Fruit fly (Drosophila melanogaster): ENCODE data around the gene fy.

The fy gene

dm6 chr2L:8416350-8417046 lies 13.4 kb upstream of the fy start (continued):
- TF ChIP-seq CG13424 (tag; optimal IDR thresholded peaks at IDR 0.05) (no peak), maf-S (GFP tag; optimal IDR thresholded peaks at IDR 0.05) (no peak), lilli (GFP tag; optimal IDR thresholded peaks at IDR 0.05) (peak; percentile 23), Bdp1 (GFP tag; optimal IDR thresholded peaks at IDR 0.05) (no peak), CG34422 (GFP tag; IDR thresholded peaks at IDR 0.05) (peak; percentile 43; the same call in 1 of the 3 replicates), D19A (tag; optimal IDR thresholded peaks at IDR 0.05) (no peak), CG2202 (tag; optimal IDR thresholded peaks at IDR 0.05) (no peak), Lim3 (GFP tag; IDR thresholded peaks at IDR 0.05) (no peak), exex (tag; optimal IDR thresholded peaks at IDR 0.05) (no peak), Lpt (GFP tag; optimal IDR thresholded peaks at IDR 0.05) (no peak), slp2 (GFP tag; optimal IDR thresholded peaks at IDR 0.05) (no peak), Hr3 (GFP tag; optimal IDR thresholded peaks at IDR 0.05) (no peak), ems (GFP tag; optimal IDR thresholded peaks at IDR 0.05) (no peak), onecut (GFP tag; IDR thresholded peaks at IDR 0.05) (no peak), Jarid2 (GFP tag; optimal IDR thresholded peaks at IDR 0.05) (no peak), E2f1 (GFP tag; IDR thresholded peaks at IDR 0.05) (no peak), Dip2 (GFP tag; IDR thresholded peaks at IDR 0.05) (no peak), CG11723 (GFP tag; optimal IDR thresholded peaks at IDR 0.05) (no peak), az2 (GFP tag; optimal IDR thresholded peaks at IDR 0.05) (no peak), ase (GFP tag; IDR thresholded peaks at IDR 0.05) (no peak), CG2678 (tag; optimal IDR thresholded peaks at IDR 0.05) (no peak), PHDP (tag; optimal IDR thresholded peaks at IDR 0.05) (no peak), CG9727 (GFP tag; optimal IDR thresholded peaks at IDR 0.05) (peak; percentile 22), zfh1 (GFP tag; IDR thresholded peaks at IDR 0.05) (0 out of 3 replicates have a peak, but pooled peaks have one; percentile 2), CG3065 (GFP tag; optimal IDR thresholded peaks at IDR 0.05) (no peak), HLH4C (GFP tag; IDR thresholded peaks at IDR 0.05; ENCODE audit: partially characterized antibody) (0 out of 3 replicates have a peak, but pooled peaks have one; percentile 34), Nf-YC (tag; optimal IDR thresholded peaks at IDR 0.05) (no peak), fd64A (GFP tag; optimal IDR thresholded peaks at IDR 0.05) (no peak), C15 (GFP tag; IDR thresholded peaks at IDR 0.05) (no peak), sr (GFP tag; IDR thresholded peaks at IDR 0.05) (no peak), gcm (GFP tag; optimal IDR thresholded peaks at IDR 0.05) (peak; percentile 21), ham (GFP tag; IDR thresholded peaks at IDR 0.05) (no peak), gce (GFP tag; IDR thresholded peaks at IDR 0.05) (0 out of 3 replicates have a peak, but pooled peaks have one; percentile 39), chif (GFP tag; optimal IDR thresholded peaks at IDR 0.05) (no peak), CG14965 (GFP tag; optimal IDR thresholded peaks at IDR 0.05; ENCODE audit: borderline replicate concordance) (no peak), trem (tag; optimal IDR thresholded peaks at IDR 0.05) (peak; percentile 20), CG1603 (tag; optimal IDR thresholded peaks at IDR 0.05) (no peak), org-1 (GFP tag; optimal IDR thresholded peaks at IDR 0.05) (no peak), CG2120 (GFP tag; optimal IDR thresholded peaks at IDR 0.05) (peak; percentile 34), phol (tag; optimal IDR thresholded peaks at IDR 0.05) (no peak), inv (GFP tag; IDR thresholded peaks at IDR 0.05; ENCODE audit: partially characterized antibody) (no peak), hkb (optimal IDR thresholded peaks at IDR 0.05) (no peak), hkb (GFP tag; IDR thresholded peaks at IDR 0.05) (no peak), TFAM (GFP tag; optimal IDR thresholded peaks at IDR 0.05) (no peak), CG11093 (GFP tag; IDR thresholded peaks at IDR 0.05) (no peak), bab2 (GFP tag; optimal IDR thresholded peaks at IDR 0.05) (peak; percentile 6), Ravus (GFP tag; IDR thresholded peaks at IDR 0.05) (no peak), kni (GFP tag; optimal IDR thresholded peaks at IDR 0.05) (peak; percentile 40), Awh (GFP tag; IDR thresholded peaks at IDR 0.05) (no peak; the same call in 1 of the 2 replicates), CG8388 (GFP tag; optimal IDR thresholded peaks at IDR 0.05) (no peak), cas (GFP tag; IDR thresholded peaks at IDR 0.05) (no peak)
